Fruit fly (Drosophila melanogaster) whole organism, embryonic: ENCODE data around the gene witty.

ENCODE experiments used
- CG10959 ChIP-seq: fragments of 200-800 bp; sonication (Bioruptor generic); IDR thresholded peaks from 2 replicates; pipeline ENCODE4 v1.3.6; 2022; ENCODE audit warnings: missing biosample characterization, missing genetic modification characterization
- CG12104 ChIP-seq: fragments of 200-800 bp; sonication (Bioruptor generic); optimal IDR thresholded peaks from 3 replicates; lab custom pipeline; 2016; ENCODE audit warnings: missing biosample characterization, missing genetic modification characterization
- CG13424 ChIP-seq: fragments of 200-800 bp; sonication (Bioruptor generic); optimal IDR thresholded peaks from 2 replicates; lab custom pipeline; 2019; ENCODE audit warnings: missing biosample characterization, mild to moderate bottlenecking, missing genetic modification characterization, moderate library complexity
- CG15011 ChIP-seq: fragments of 200-800 bp; sonication (Bioruptor generic); optimal IDR thresholded peaks from 3 replicates; lab custom pipeline; 2018; ENCODE audit warnings: missing biosample characterization, mild to moderate bottlenecking, missing genetic modification characterization
- CG15269 ChIP-seq: fragments of 200-800 bp; sonication (Bioruptor generic); optimal IDR thresholded peaks from 2 replicates; lab custom pipeline; 2018; ENCODE audit warnings: missing biosample characterization, mild to moderate bottlenecking, missing genetic modification characterization, moderate library complexity
- CG32767 ChIP-seq: fragments of 200-800 bp; sonication (Bioruptor generic); IDR thresholded peaks from 2 replicates; pipeline ENCODE4 v1.3.6; 2022; ENCODE audit warnings: missing biosample characterization, missing genetic modification characterization
- CG3847 ChIP-seq: fragments of 200-800 bp; sonication (Bioruptor generic); IDR thresholded peaks from 2 replicates; pipeline ENCODE4 v1.3.6; 2022; ENCODE audit warnings: missing biosample characterization, missing genetic modification characterization
- CG4730 ChIP-seq: fragments of 200-800 bp; sonication (Bioruptor generic); IDR thresholded peaks from 2 replicates; pipeline ENCODE4 v1.3.6; 2022; ENCODE audit warnings: missing biosample characterization, missing genetic modification characterization
- CG5180 ChIP-seq: fragments of 200-800 bp; sonication (Bioruptor generic); optimal IDR thresholded peaks from 3 replicates; lab custom pipeline; 2017; ENCODE audit warnings: missing biosample characterization, missing genetic modification characterization, mild to moderate bottlenecking, moderate library complexity, missing genetic modification reagents
- CG6765 ChIP-seq: fragments of 200-800 bp; sonication (Bioruptor generic); optimal IDR thresholded peaks from 3 replicates; lab custom pipeline; 2017; ENCODE audit warnings: missing biosample characterization, mild to moderate bottlenecking, missing genetic modification characterization
- CG9727 ChIP-seq: fragments of 200-800 bp; sonication (Bioruptor generic); optimal IDR thresholded peaks from 3 replicates; lab custom pipeline; 2017; ENCODE audit warnings: missing biosample characterization, mild to moderate bottlenecking, missing genetic modification characterization
- Dp ChIP-seq: fragments of 200-800 bp; sonication (Bioruptor generic); optimal IDR thresholded peaks from 2 replicates; lab custom pipeline; 2018; ENCODE audit warnings: missing biosample characterization, mild to moderate bottlenecking, missing genetic modification characterization, moderate library complexity
- Fer1 ChIP-seq: fragments of 200-800 bp; sonication (Bioruptor generic); optimal IDR thresholded peaks from 2 replicates; lab custom pipeline; 2017; ENCODE audit warnings: missing biosample characterization, mild to moderate bottlenecking, missing genetic modification characterization
- Fer3 ChIP-seq: fragments of 200-800 bp; sonication (Bioruptor generic); optimal IDR thresholded peaks from 2 replicates; lab custom pipeline; 2018; ENCODE audit warnings: missing biosample characterization, mild to moderate bottlenecking, missing genetic modification characterization, moderate library complexity
- HLH54F ChIP-seq: fragments of 200-800 bp; sonication (Bioruptor generic); optimal IDR thresholded peaks from 3 replicates; lab custom pipeline; 2016; ENCODE audit warnings: missing biosample characterization, missing genetic modification characterization
- HmgZ ChIP-seq: fragments of 200-800 bp; sonication (Bioruptor generic); optimal IDR thresholded peaks from 2 replicates; lab custom pipeline; 2018; ENCODE audit warnings: missing biosample characterization, mild to moderate bottlenecking, missing genetic modification characterization
- Max ChIP-seq: fragments of 200-800 bp; sonication (Bioruptor generic); optimal IDR thresholded peaks from 2 replicates; lab custom pipeline; 2016; ENCODE audit warnings: missing biosample characterization, mild to moderate bottlenecking, missing genetic modification characterization
- Med ChIP-seq: fragments of 200-800 bp; sonication (Bioruptor generic); peaks from one replicate; lab custom pipeline; 2016; ENCODE audit warnings: missing biosample characterization, missing genetic modification characterization, mild to moderate bottlenecking, inconsistent platforms, moderate library complexity
- Pdp1 ChIP-seq, 2 experiments: fragments of 200-800 bp; sonication (Bioruptor generic); optimal IDR thresholded peaks; 3 replicates each; lab custom pipeline; 2016; ENCODE audit warnings: missing biosample characterization in 2 of 2, missing genetic modification characterization in 2 of 2, mild to moderate bottlenecking in 1 of 2, moderate library complexity in 1 of 2
- bab2 ChIP-seq: fragments of 200-800 bp; sonication (Bioruptor generic); optimal IDR thresholded peaks from 2 replicates; lab custom pipeline; 2016; ENCODE audit warnings: missing biosample characterization, missing genetic modification characterization
- bcd ChIP-seq: fragments of 200-800 bp; sonication (Bioruptor generic); optimal IDR thresholded peaks from 2 replicates; lab custom pipeline; 2017; ENCODE audit warnings: missing biosample characterization, mild to moderate bottlenecking, missing genetic modification characterization
- bigmax ChIP-seq: fragments of 200-800 bp; sonication (Bioruptor generic); optimal IDR thresholded peaks from 2 replicates; lab custom pipeline; 2018; ENCODE audit warnings: missing biosample characterization, mild to moderate bottlenecking, missing genetic modification characterization
- chinmo ChIP-seq: fragments of 200-800 bp; sonication (Bioruptor generic); IDR thresholded peaks from 4 replicates; pipeline ENCODE4 v1.3.6; 2022; ENCODE audit warnings: missing biosample characterization, missing genetic modification characterization; ENCODE audit not compliant: partially characterized antibody
- crol ChIP-seq: fragments of 200-800 bp; sonication (Bioruptor generic); IDR thresholded peaks from 2 replicates; pipeline ENCODE4 v1.3.6; 2022; ENCODE audit warnings: missing biosample characterization, missing genetic modification characterization
- esg ChIP-seq: fragments of 200-800 bp; sonication (Bioruptor generic); conservative IDR thresholded peaks from 2 replicates; pipeline ENCODE4 v1.3.6; 2022; ENCODE audit warnings: missing biosample characterization, missing genetic modification characterization
- exex ChIP-seq: fragments of 200-800 bp; sonication (Bioruptor generic); optimal IDR thresholded peaks from 4 replicates; lab custom pipeline; 2018; ENCODE audit warnings: missing biosample characterization, mild to moderate bottlenecking, missing genetic modification characterization, moderate library complexity
- fd96Cb ChIP-seq: fragments of 200-800 bp; sonication (Bioruptor generic); optimal IDR thresholded peaks from 2 replicates; lab custom pipeline; 2018; ENCODE audit warnings: missing biosample characterization, mild to moderate bottlenecking, missing genetic modification characterization, moderate library complexity
- ham ChIP-seq: fragments of 200-800 bp; sonication (Bioruptor generic); IDR thresholded peaks from 2 replicates; pipeline ENCODE4 v1.3.6; 2022; ENCODE audit warnings: missing biosample characterization, missing genetic modification characterization
- jing ChIP-seq: fragments of 200-800 bp; sonication (Bioruptor generic); optimal IDR thresholded peaks from 2 replicates; lab custom pipeline; 2018; ENCODE audit warnings: missing biosample characterization, mild to moderate bottlenecking, missing genetic modification characterization
- kni ChIP-seq: fragments of 200-800 bp; sonication (Bioruptor generic); optimal IDR thresholded peaks from 3 replicates; lab custom pipeline; 2017; ENCODE audit warnings: mild to moderate bottlenecking, missing biosample characterization, missing genetic modification reagents, missing genetic modification characterization
- oc ChIP-seq: fragments of 200-800 bp; sonication (Bioruptor generic); optimal IDR thresholded peaks from 2 replicates; lab custom pipeline; 2018; ENCODE audit warnings: missing biosample characterization, mild to moderate bottlenecking, missing genetic modification characterization, moderate library complexity
- pzg ChIP-seq: fragments of 200-800 bp; sonication (Bioruptor generic); optimal IDR thresholded peaks from 3 replicates; lab custom pipeline; 2018; ENCODE audit warnings: missing biosample characterization, mild to moderate bottlenecking, missing genetic modification characterization, moderate library complexity
- ranshi ChIP-seq: fragments of 200-800 bp; sonication (Bioruptor generic); IDR thresholded peaks from 2 replicates; pipeline ENCODE4 v1.3.6; 2022; ENCODE audit warnings: missing biosample characterization, missing genetic modification characterization
- sens ChIP-seq: fragments of 200-800 bp; sonication (Bioruptor generic); peaks from one replicate; lab custom pipeline; 2016; ENCODE audit warnings: missing biosample characterization, missing genetic modification characterization
- slp2 ChIP-seq: fragments of 200-800 bp; sonication (Bioruptor generic); optimal IDR thresholded peaks from 2 replicates; lab custom pipeline; 2016; ENCODE audit warnings: missing biosample characterization, missing genetic modification characterization
- sr ChIP-seq: fragments of 200-800 bp; sonication (Bioruptor generic); IDR thresholded peaks from 3 replicates; pipeline ENCODE4 v1.3.6; 2022; ENCODE audit warnings: missing biosample characterization, missing genetic modification characterization
- twi ChIP-seq: fragments of 200-800 bp; optimal IDR thresholded peaks from 2 replicates; lab custom pipeline; 2019; ENCODE audit warnings: missing biosample characterization, mild to moderate bottlenecking, missing genetic modification characterization, moderate library complexity
- yki ChIP-seq: fragments of >200 bp; optimal IDR thresholded peaks from 3 replicates; lab custom pipeline; 2018
- zen ChIP-seq: fragments of 200-800 bp; sonication (Bioruptor generic); optimal IDR thresholded peaks from 3 replicates; lab custom pipeline; 2018; ENCODE audit warnings: missing biosample characterization, mild to moderate bottlenecking, missing genetic modification characterization, moderate library complexity

Gene witty

DNA sequence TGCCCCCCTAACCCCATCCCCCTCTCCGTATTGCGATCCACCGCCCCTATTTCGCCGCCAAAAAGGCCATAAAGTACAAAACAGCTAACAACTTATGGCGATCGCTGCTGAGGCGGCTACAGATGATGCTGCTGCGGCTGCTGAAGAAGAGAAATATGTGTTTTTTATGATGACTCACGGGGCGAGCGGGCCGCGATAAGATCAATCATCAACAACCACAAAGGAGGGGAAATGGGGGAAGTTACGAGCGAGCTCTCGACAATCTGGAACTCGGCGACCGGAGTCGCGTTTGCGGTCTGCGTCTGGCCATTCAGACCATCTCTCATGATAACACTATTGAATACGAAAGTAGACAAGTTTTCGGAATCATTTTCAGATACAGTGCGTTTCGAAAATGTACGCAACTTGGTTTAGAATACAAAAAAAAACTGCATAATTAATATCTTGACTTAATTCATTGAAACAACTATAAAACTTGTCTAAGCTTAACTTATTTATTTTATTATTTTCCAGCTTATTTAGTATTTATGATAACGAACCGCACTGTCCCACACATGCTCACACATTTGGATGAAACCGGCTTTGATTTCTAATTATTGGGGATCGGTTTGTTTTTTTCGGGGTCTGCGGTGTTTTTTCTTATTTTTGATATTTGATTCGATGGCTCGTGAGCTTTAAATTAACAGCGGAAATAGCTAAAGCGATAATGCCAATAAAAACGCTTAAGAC is 45.8 kb upstream of the witty start (continued):
- peak; percentile 90 for TF ChIP-seq CG15011 (GFP tag; lab: Kevin White, UChicago)
- peak; percentile 86 for TF ChIP-seq exex (tag; lab: Kevin White, UChicago)
- TF ChIP-seq sr (GFP tag; lab: Robert Waterston, UW), result peak; percentile 78; the same call in 2 of the 3 replicates
- TF ChIP-seq bigmax, result peak; percentile 59
- peak; percentile 97 for TF ChIP-seq CG13424
- peak; percentile 86 for TF ChIP-seq zen (tag; lab: Kevin White, UChicago)
- peak; percentile 91 for TF ChIP-seq HLH54F (GFP tag; lab: Kevin White, UChicago)
- peak; percentile 95 for TF ChIP-seq Max
- TF ChIP-seq CG32767, result peak; percentile 94
- peak; percentile 96 for TF ChIP-seq CG4730 (GFP tag; lab: Robert Waterston, UW)
- no peak for TF ChIP-seq yki (lab: Kevin White, UChicago)
- peak; percentile 96 for TF ChIP-seq ranshi
- peak; percentile 10 for TF ChIP-seq Dp (GFP tag; lab: Kevin White, UChicago)
- TF ChIP-seq Fer1, result peak; percentile 96
- TF ChIP-seq CG9727 (GFP tag; lab: Kevin White, UChicago), result peak; percentile 92
- TF ChIP-seq fd96Cb, result peak; percentile 95
- TF ChIP-seq CG3847 (GFP tag; lab: Robert Waterston, UW), result peak; percentile 96
- TF ChIP-seq CG5180 (GFP tag; lab: Kevin White, UChicago), result peak; percentile 89
- peak; percentile 82 for TF ChIP-seq jing
- TF ChIP-seq esg, result peak; percentile 96
- peak; percentile 17 for TF ChIP-seq pzg
- peak; percentile 93 for TF ChIP-seq CG12104 (GFP tag; lab: Kevin White, UChicago)
- peak; percentile 85 for TF ChIP-seq ham (GFP tag; lab: Robert Waterston, UW)
- TF ChIP-seq CG6765 (GFP tag; lab: Kevin White, UChicago), result peak; percentile 91
- peak; percentile 93 for TF ChIP-seq CG10959 (GFP tag; lab: Robert Waterston, UW)
- peak; percentile 94 for TF ChIP-seq bcd (GFP tag; lab: Kevin White, UChicago)
- peak; percentile 97 for TF ChIP-seq HmgZ (tag; lab: Kevin White, UChicago)
- peak; percentile 96 for TF ChIP-seq Fer3 (tag; lab: Kevin White, UChicago)
- peak; percentile 92 for TF ChIP-seq slp2 (GFP tag; lab: Kevin White, UChicago)

DNA sequence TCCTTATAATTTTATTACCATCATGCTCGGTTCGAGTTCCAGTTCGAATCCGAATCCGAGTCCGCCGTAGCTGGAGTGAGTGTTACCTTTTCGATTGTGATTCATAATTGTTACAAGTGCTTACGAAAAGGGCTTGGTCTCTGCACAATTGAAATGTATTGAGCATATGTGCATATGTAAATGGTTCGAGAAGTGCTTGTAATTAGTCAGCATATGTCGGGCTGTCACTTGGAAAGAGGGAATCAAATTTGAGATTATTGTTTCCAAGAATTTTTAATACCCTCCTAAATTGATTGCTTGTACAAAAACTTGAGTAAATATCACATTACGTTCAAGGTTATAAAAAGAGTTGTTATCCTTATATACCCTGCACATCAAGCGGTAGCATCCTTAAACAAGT is 44.6 kb upstream of the witty start:
- TF ChIP-seq Pdp1 (GFP tag; optimal IDR thresholded peaks at IDR 0.05; lab: Kevin White, UChicago) (peak in 1 of 2 experiments; percentile 57), bab2 (GFP tag; lab: Kevin White, UChicago) (no peak), kni (GFP tag; lab: Kevin White, UChicago) (peak; percentile 11), twi (tag; lab: Kevin White, UChicago) (peak; percentile 41)

DNA sequence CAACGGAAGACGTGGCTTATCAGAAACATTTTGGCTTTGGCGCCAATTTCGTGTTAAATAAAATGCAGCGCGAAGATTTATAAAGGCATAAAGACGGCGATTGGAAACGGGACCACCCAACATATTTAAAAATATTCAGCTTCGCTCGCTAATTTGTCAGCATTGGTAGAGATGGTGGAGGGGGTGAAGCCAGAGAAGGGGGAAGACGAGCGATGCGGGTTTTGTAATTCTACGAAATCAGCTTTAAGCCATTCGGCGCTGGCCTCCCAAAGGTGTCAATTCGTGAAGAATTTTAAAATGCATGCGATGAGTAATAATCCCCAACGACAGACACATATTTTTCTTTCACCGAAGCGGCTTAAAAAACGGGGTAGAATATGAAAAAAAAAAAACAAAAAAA is 44.0 kb upstream of the witty start:
- TF ChIP-seq oc, result peak; percentile 84
- TF ChIP-seq chinmo (GFP tag; lab: Robert Waterston, UW), result 0 out of 4 replicates have a peak, but pooled peaks have one; percentile 56
- TF ChIP-seq sens, result no peak
- TF ChIP-seq Med (GFP tag; lab: Kevin White, UChicago), result peak; percentile 49
- peak; percentile 15 for TF ChIP-seq CG15269
- peak; percentile 36; the same call in 1 of the 2 replicates for TF ChIP-seq crol (GFP tag; lab: Robert Waterston, UW)
